Fruit fly (Drosophila melanogaster) whole organism, embryonic: ENCODE measurements around the gene CG3071.
A peak's percentile ranks its signal among the peaks of the same experiment; 100 is the strongest.

ENCODE experiments used
- Ada2b ChIP-seq: fragments of 200-800 bp; sonication (Bioruptor generic); IDR thresholded peaks from 2 replicates; pipeline ENCODE4 v1.3.6; 2022; ENCODE audit warnings: missing biosample characterization, missing genetic modification characterization
- Adf1 ChIP-seq: fragments of 200-800 bp; sonication (Bioruptor generic); IDR thresholded peaks from 2 replicates; pipeline ENCODE4 v1.3.6; 2022; ENCODE audit warnings: missing biosample characterization, missing genetic modification characterization
- Antp ChIP-seq: fragments of 200-800 bp; sonication (Bioruptor generic); optimal IDR thresholded peaks from 3 replicates; lab custom pipeline; 2016; ENCODE audit warnings: missing biosample characterization, missing genetic modification characterization
- Bteb2 ChIP-seq: fragments of 200-800 bp; sonication (Bioruptor generic); optimal IDR thresholded peaks from 2 replicates; lab custom pipeline; 2016; ENCODE audit warnings: missing biosample characterization, missing genetic modification characterization
- CG10543 ChIP-seq: fragments of 200-800 bp; sonication (Bioruptor generic); optimal IDR thresholded peaks from 3 replicates; lab custom pipeline; 2017; ENCODE audit warnings: missing biosample characterization, mild to moderate bottlenecking, missing genetic modification characterization, moderate library complexity
- CG10654 ChIP-seq: fragments of 200-800 bp; sonication (Bioruptor generic); optimal IDR thresholded peaks from 2 replicates; lab custom pipeline; 2016; ENCODE audit warnings: missing biosample characterization, missing genetic modification characterization
- CG11093 ChIP-seq: fragments of 200-800 bp; sonication (Bioruptor generic); IDR thresholded peaks from 3 replicates; pipeline ENCODE4 v1.3.6; 2022; ENCODE audit warnings: missing biosample characterization, missing genetic modification characterization
- CG13894 ChIP-seq: fragments of 200-800 bp; sonication (Bioruptor generic); optimal IDR thresholded peaks from 3 replicates; lab custom pipeline; 2018; ENCODE audit warnings: missing biosample characterization, mild to moderate bottlenecking, missing genetic modification characterization, moderate library complexity
- CG17328 ChIP-seq: fragments of 200-800 bp; sonication (Bioruptor generic); IDR thresholded peaks from 2 replicates; pipeline ENCODE4 v1.3.6; 2022; ENCODE audit warnings: missing biosample characterization, missing genetic modification characterization
- CG17612 ChIP-seq: fragments of 200-800 bp; sonication (Bioruptor generic); IDR thresholded peaks from 2 replicates; pipeline ENCODE4 v1.3.6; 2022; ENCODE audit warnings: missing biosample characterization, missing genetic modification characterization
- CG1832 ChIP-seq: fragments of 200-800 bp; sonication (Bioruptor generic); optimal IDR thresholded peaks from 2 replicates; lab custom pipeline; 2017; ENCODE audit warnings: missing biosample characterization, mild to moderate bottlenecking, missing genetic modification characterization, inconsistent platforms
- CG2116 ChIP-seq: fragments of 200-800 bp; sonication (Bioruptor generic); optimal IDR thresholded peaks from 3 replicates; lab custom pipeline; 2018; ENCODE audit warnings: missing biosample characterization, mild to moderate bottlenecking, missing genetic modification characterization
- CG30020 ChIP-seq: fragments of 200-800 bp; optimal IDR thresholded peaks from 2 replicates; lab custom pipeline; 2019; ENCODE audit warnings: missing biosample characterization, mild to moderate bottlenecking, missing genetic modification characterization, moderate library complexity
- CG30403 ChIP-seq: fragments of 200-800 bp; sonication (Bioruptor generic); optimal IDR thresholded peaks from 3 replicates; lab custom pipeline; 2016; ENCODE audit warnings: missing biosample characterization, missing genetic modification characterization
- CG3065 ChIP-seq: fragments of 200-800 bp; sonication (Bioruptor generic); optimal IDR thresholded peaks from 2 replicates; lab custom pipeline; 2016; ENCODE audit warnings: missing biosample characterization, missing genetic modification characterization
- CG3838 ChIP-seq: fragments of 200-800 bp; sonication (Bioruptor generic); optimal IDR thresholded peaks from 3 replicates; lab custom pipeline; 2016; ENCODE audit warnings: missing biosample characterization, missing genetic modification characterization
- CG3847 ChIP-seq: fragments of 200-800 bp; sonication (Bioruptor generic); IDR thresholded peaks from 2 replicates; pipeline ENCODE4 v1.3.6; 2022; ENCODE audit warnings: missing biosample characterization, missing genetic modification characterization
- CG6175 ChIP-seq: fragments of 200-800 bp; sonication (Bioruptor generic); IDR thresholded peaks from 3 replicates; pipeline ENCODE4 v1.3.6; 2022; ENCODE audit warnings: missing biosample characterization, missing genetic modification characterization
- CG6689 ChIP-seq: fragments of 200-800 bp; sonication (Bioruptor generic); IDR thresholded peaks from 2 replicates; pipeline ENCODE4 v1.3.6; 2022; ENCODE audit warnings: missing biosample characterization, missing genetic modification characterization
- CG6813 ChIP-seq: fragments of 200-800 bp; sonication (Bioruptor generic); optimal IDR thresholded peaks from 2 replicates; lab custom pipeline; 2017; ENCODE audit warnings: missing biosample characterization, missing genetic modification characterization, mild to moderate bottlenecking, moderate library complexity, missing genetic modification reagents
- CG8388 ChIP-seq: fragments of 200-800 bp; sonication (Bioruptor generic); optimal IDR thresholded peaks from 2 replicates; lab custom pipeline; 2019; ENCODE audit warnings: missing biosample characterization, mild to moderate bottlenecking, missing genetic modification characterization, moderate library complexity
- CkIIα-i1 ChIP-seq: fragments of 200-800 bp; sonication (Bioruptor generic); IDR thresholded peaks from 2 replicates; pipeline ENCODE4 v1.3.6; 2022; ENCODE audit warnings: missing biosample characterization, missing genetic modification characterization
- Dip2 ChIP-seq: fragments of 200-800 bp; sonication (Bioruptor generic); IDR thresholded peaks from 2 replicates; pipeline ENCODE4 v1.3.6; 2022; ENCODE audit warnings: missing biosample characterization, missing genetic modification characterization
- Dp ChIP-seq: fragments of 200-800 bp; sonication (Bioruptor generic); optimal IDR thresholded peaks from 2 replicates; lab custom pipeline; 2018; ENCODE audit warnings: missing biosample characterization, mild to moderate bottlenecking, missing genetic modification characterization, moderate library complexity
- E2f2 ChIP-seq: fragments of 200-800 bp; sonication (Bioruptor generic); IDR thresholded peaks from 2 replicates; pipeline ENCODE4 v1.3.6; 2022; ENCODE audit warnings: missing biosample characterization, missing genetic modification characterization
- Ets97D ChIP-seq: fragments of 200-800 bp; sonication (Bioruptor generic); optimal IDR thresholded peaks from 3 replicates; lab custom pipeline; 2016; ENCODE audit warnings: missing biosample characterization, missing genetic modification characterization
- Fer3 ChIP-seq: fragments of 200-800 bp; sonication (Bioruptor generic); optimal IDR thresholded peaks from 2 replicates; lab custom pipeline; 2018; ENCODE audit warnings: missing biosample characterization, mild to moderate bottlenecking, missing genetic modification characterization, moderate library complexity
- HHEX ChIP-seq: fragments of 200-800 bp; sonication (Bioruptor generic); optimal IDR thresholded peaks from 3 replicates; lab custom pipeline; 2017; ENCODE audit warnings: missing biosample characterization, mild to moderate bottlenecking, missing genetic modification characterization, missing genetic modification reagents
- HLH3B ChIP-seq: fragments of 200-800 bp; sonication (Bioruptor generic); IDR thresholded peaks from 2 replicates; pipeline ENCODE4 v1.3.6; 2022; ENCODE audit warnings: missing biosample characterization, missing genetic modification characterization
- Hey ChIP-seq: fragments of 200-800 bp; sonication (Bioruptor generic); optimal IDR thresholded peaks from 3 replicates; lab custom pipeline; 2018; ENCODE audit warnings: missing biosample characterization, mild to moderate bottlenecking, missing genetic modification characterization
- Neu2 ChIP-seq: fragments of 200-800 bp; sonication (Bioruptor generic); optimal IDR thresholded peaks from 3 replicates; lab custom pipeline; 2016; ENCODE audit warnings: missing biosample characterization, missing genetic modification characterization, borderline replicate concordance
- Nf-YB ChIP-seq: fragments of 200-800 bp; sonication (Bioruptor generic); optimal IDR thresholded peaks from 3 replicates; lab custom pipeline; 2019; ENCODE audit warnings: missing biosample characterization, mild to moderate bottlenecking, missing genetic modification characterization, moderate library complexity
- Ravus ChIP-seq: fragments of 200-800 bp; sonication (Bioruptor generic); IDR thresholded peaks from 2 replicates; pipeline ENCODE4 v1.3.6; 2022; ENCODE audit warnings: missing biosample characterization, missing genetic modification characterization
- Vsx1 ChIP-seq: fragments of 200-800 bp; sonication (Bioruptor generic); optimal IDR thresholded peaks from 2 replicates; lab custom pipeline; 2017; ENCODE audit warnings: missing biosample characterization, mild to moderate bottlenecking, missing genetic modification characterization, missing genetic modification reagents
- btn ChIP-seq: fragments of 200-800 bp; sonication (Bioruptor generic); optimal IDR thresholded peaks from 2 replicates; lab custom pipeline; 2016; ENCODE audit warnings: missing biosample characterization, missing genetic modification characterization
- esg ChIP-seq: fragments of 200-800 bp; sonication (Bioruptor generic); conservative IDR thresholded peaks from 2 replicates; pipeline ENCODE4 v1.3.6; 2022; ENCODE audit warnings: missing biosample characterization, missing genetic modification characterization
- fd102C ChIP-seq: fragments of 200-800 bp; sonication (Bioruptor generic); optimal IDR thresholded peaks from 2 replicates; lab custom pipeline; 2018; ENCODE audit warnings: missing biosample characterization, mild to moderate bottlenecking, missing genetic modification characterization, moderate library complexity
- grau ChIP-seq: fragments of 200-800 bp; optimal IDR thresholded peaks from 3 replicates; lab custom pipeline; 2019; ENCODE audit warnings: missing biosample characterization, mild to moderate bottlenecking, missing genetic modification characterization, moderate library complexity
- gro ChIP-seq: fragments of 200-800 bp; sonication (Bioruptor generic); optimal IDR thresholded peaks from 2 replicates; lab custom pipeline; 2016; ENCODE audit warnings: missing biosample characterization, missing genetic modification characterization
- kay ChIP-seq: fragments of 200-800 bp; sonication (Bioruptor generic); optimal IDR thresholded peaks from 2 replicates; lab custom pipeline; 2016; ENCODE audit warnings: missing biosample characterization, missing genetic modification characterization
- kni ChIP-seq: fragments of 200-800 bp; sonication (Bioruptor generic); optimal IDR thresholded peaks from 3 replicates; lab custom pipeline; 2017; ENCODE audit warnings: mild to moderate bottlenecking, missing biosample characterization, missing genetic modification reagents, missing genetic modification characterization
- lab ChIP-seq: fragments of 200-800 bp; sonication (Bioruptor generic); optimal IDR thresholded peaks from 3 replicates; lab custom pipeline; 2017; ENCODE audit warnings: missing biosample characterization, missing genetic modification characterization, mild to moderate bottlenecking, moderate library complexity, missing genetic modification reagents
- lbe ChIP-seq: fragments of 200-800 bp; sonication (Bioruptor generic); optimal IDR thresholded peaks from 2 replicates; lab custom pipeline; 2016; ENCODE audit warnings: missing biosample characterization, mild to moderate bottlenecking, missing genetic modification characterization
- nau ChIP-seq: fragments of 200-800 bp; sonication (Bioruptor generic); optimal IDR thresholded peaks from 3 replicates; lab custom pipeline; 2017; ENCODE audit warnings: missing biosample characterization, mild to moderate bottlenecking, missing genetic modification characterization, missing genetic modification reagents
- otp ChIP-seq: fragments of 200-800 bp; sonication (Bioruptor generic); IDR thresholded peaks from 3 replicates; pipeline ENCODE4, ENCODE4 v1.3.6; 2022; ENCODE audit warnings: missing biosample characterization, missing genetic modification characterization
- repo ChIP-seq: fragments of 200-800 bp; sonication (Bioruptor generic); optimal IDR thresholded peaks from 2 replicates; lab custom pipeline; 2016; ENCODE audit warnings: missing biosample characterization, missing genetic modification characterization
- run ChIP-seq: fragments of 200-800 bp; sonication (Bioruptor generic); optimal IDR thresholded peaks from 3 replicates; lab custom pipeline; 2018; ENCODE audit warnings: missing biosample characterization, mild to moderate bottlenecking, missing genetic modification characterization
- sc ChIP-seq, 3 experiments: fragments of >200 bp in 2 of 3; fragments of 200-800 bp in 1 of 3; sonication (Bioruptor generic) in 1 of 3; optimal IDR thresholded peaks; 2 replicates in 2 of 3; 3 replicates in 1 of 3; lab custom pipeline; 2017; ENCODE audit warnings: mild to moderate bottlenecking in 1 of 3, missing biosample characterization in 1 of 3, missing genetic modification characterization in 1 of 3, missing genetic modification reagents in 1 of 3
- z ChIP-seq: fragments of 200-800 bp; sonication (Bioruptor generic); IDR thresholded peaks from 3 replicates; pipeline ENCODE4 v1.3.6; 2022; ENCODE audit warnings: missing biosample characterization, missing genetic modification characterization

The CG3071 gene

dm6 chrX:2222181-2222790 is 40.4 kb upstream of the CG3071 start, which contains the start of gene Vinc (continued):
- TF ChIP-seq CG30403 (peak; percentile 84), Fer3 (peak; percentile 91), Bteb2 (GFP tag; lab: Kevin White, UChicago) (peak; percentile 66), Dp (GFP tag; lab: Kevin White, UChicago) (peak; percentile 82), kay (GFP tag; lab: Kevin White, UChicago) (peak; percentile 83), Hey (peak; percentile 52), btn (GFP tag; lab: Kevin White, UChicago) (peak; percentile 62), CG8388 (peak; percentile 49), Dip2 (GFP tag; lab: Robert Waterston, UW) (no peak), otp (GFP tag; lab: Robert Waterston, UW) (peak; percentile 64; the same call in 2 of the 3 replicates), lbe (peak; percentile 75), grau (tag; lab: Kevin White, UChicago) (peak; percentile 85), CG10654 (GFP tag; lab: Kevin White, UChicago) (peak; percentile 85), Ets97D (GFP tag; lab: Kevin White, UChicago) (peak; percentile 65), HHEX (peak; percentile 90), gro (GFP tag; lab: Kevin White, UChicago) (peak; percentile 66), E2f2 (GFP tag; lab: Robert Waterston, UW) (peak; percentile 86), CG3847 (GFP tag; lab: Robert Waterston, UW) (peak; percentile 83), CG30020 (tag; lab: Kevin White, UChicago) (peak; percentile 68), Ravus (GFP tag; lab: Robert Waterston, UW) (peak; percentile 50), Neu2 (GFP tag; lab: Kevin White, UChicago) (peak; percentile 58), CG6689 (GFP tag; lab: Robert Waterston, UW) (peak; percentile 92), Ada2b (peak; percentile 77), CG3065 (GFP tag; lab: Kevin White, UChicago) (no peak), z (GFP tag; lab: Robert Waterston, UW) (no peak), repo (peak; percentile 75), Nf-YB (GFP tag; lab: Kevin White, UChicago) (peak; percentile 62), kni (peak; percentile 90), CG3838 (no peak), HLH3B (GFP tag; lab: Robert Waterston, UW) (peak; percentile 78), CkIIα-i1 (GFP tag; lab: Robert Waterston, UW) (0 out of 2 replicates have a peak, but pooled peaks have one; percentile 46), nau (GFP tag; lab: Kevin White, UChicago) (no peak), fd102C (GFP tag; lab: Kevin White, UChicago) (no peak), sc (optimal IDR thresholded peaks at IDR 0.05; lab: Kevin White, UChicago) (no peak), sc (GFP tag; optimal IDR thresholded peaks at IDR 0.05; lab: Kevin White, UChicago) (peak; percentile 59), CG6813 (GFP tag; lab: Kevin White, UChicago) (peak; percentile 85), Antp (peak; percentile 91), lab (GFP tag; lab: Kevin White, UChicago) (peak; percentile 96), CG17328 (GFP tag; lab: Robert Waterston, UW) (peak; percentile 62), CG6175 (GFP tag; lab: Robert Waterston, UW) (peak; percentile 77), CG10543 (GFP tag; lab: Kevin White, UChicago) (peak; percentile 96), CG13894 (tag; lab: Kevin White, UChicago) (peak; percentile 93), Vsx1 (GFP tag; lab: Kevin White, UChicago) (no peak), esg (GFP tag; lab: Robert Waterston, UW) (peak; percentile 83), run (tag; lab: Kevin White, UChicago) (no peak), CG2116 (peak; percentile 38), Adf1 (GFP tag; lab: Robert Waterston, UW) (peak; percentile 70), CG11093 (GFP tag; lab: Robert Waterston, UW) (peak; percentile 80), CG1832 (GFP tag; lab: Kevin White, UChicago) (no peak), CG17612 (no peak; the same call in 1 of the 2 replicates)
